Worm (Caenorhabditis elegans) whole organism, young adult: ENCODE data around the gene flwr-1.
A peak's percentile ranks its signal among the peaks of the same experiment; 100 is the strongest.

Experiments
- B0035.1 ChIP-seq: sonication (generic microtip); optimal IDR thresholded peaks from 2 replicates; lab custom pipeline; 2016; ENCODE audit warnings: missing genetic modification characterization, mild to moderate bottlenecking, missing compliant biosample characterization, missing genotype, missing genetic modification reagents
- C17E4.6 ChIP-seq: fragments of 200-800 bp; sonication (Bioruptor generic); IDR thresholded peaks from 2 replicates; pipeline ENCODE4 v1.3.6; 2022; ENCODE audit warnings: missing genetic modification reagents, missing genetic modification characterization, missing compliant biosample characterization
- D2030.7 ChIP-seq: fragments of 200-800 bp; sonication (Bioruptor generic); IDR thresholded peaks from 2 replicates; pipeline ENCODE4 v1.3.6; 2022; ENCODE audit warnings: missing genetic modification reagents, missing genetic modification characterization, missing compliant biosample characterization
- F39B2.1 ChIP-seq: fragments of 200-800 bp; sonication (Bioruptor generic); IDR thresholded peaks from 2 replicates; pipeline ENCODE4 v1.3.6; 2022; ENCODE audit warnings: missing genetic modification reagents, missing genetic modification characterization, missing compliant biosample characterization
- F57A8.1 ChIP-seq: fragments of 200-800 bp; sonication (Bioruptor generic); optimal IDR thresholded peaks from 2 replicates; lab custom pipeline; 2018; ENCODE audit warnings: mild to moderate bottlenecking, missing genetic modification characterization, moderate library complexity, missing compliant biosample characterization
- K12H6.12 ChIP-seq: fragments of 200-800 bp; sonication (Bioruptor generic); optimal IDR thresholded peaks from 2 replicates; lab custom pipeline; 2018; ENCODE audit warnings: mild to moderate bottlenecking, missing genetic modification characterization, missing compliant biosample characterization
- T07F8.4 ChIP-seq: sonication (generic microtip); optimal IDR thresholded peaks from 2 replicates; lab custom pipeline; 2016; ENCODE audit warnings: mild to moderate bottlenecking, missing genetic modification characterization, moderate library complexity, missing compliant biosample characterization
- ZK185.1 ChIP-seq: sonication (generic microtip); optimal IDR thresholded peaks from 2 replicates; lab custom pipeline; 2016; ENCODE audit warnings: mild to moderate bottlenecking, missing genetic modification characterization, missing compliant biosample characterization; ENCODE audit not compliant: poor library complexity, severe bottlenecking
- akir-1 ChIP-seq: fragments of 200-800 bp; sonication (Bioruptor generic); optimal IDR thresholded peaks from 2 replicates; lab custom pipeline; 2018; ENCODE audit warnings: mild to moderate bottlenecking, missing genetic modification characterization, moderate library complexity, missing compliant biosample characterization
- atf-7 ChIP-seq: sonication (generic microtip); optimal IDR thresholded peaks from 2 replicates; lab custom pipeline; 2017; ENCODE audit warnings: mild to moderate bottlenecking, missing genetic modification characterization, missing compliant biosample characterization
- attf-3 ChIP-seq: fragments of 200-800 bp; sonication (Bioruptor generic); conservative IDR thresholded peaks from 2 replicates; pipeline ENCODE4 v1.3.6; 2022; ENCODE audit warnings: missing genetic modification reagents, missing genetic modification characterization, missing compliant biosample characterization
- cebp-1 ChIP-seq, 2 experiments: fragments of 200-800 bp in 1 of 2; sonication (Bioruptor generic) in 1 of 2; sonication (generic microtip) in 1 of 2; IDR thresholded peaks in 1 of 2; optimal IDR thresholded peaks in 1 of 2; 2 replicates each; pipeline versions ENCODE4 v1.3.6 to Lab custom; 2017 to 2022; ENCODE audit warnings: missing compliant biosample characterization in 2 of 2, missing genetic modification characterization in 2 of 2, mild to moderate bottlenecking in 1 of 2, missing genetic modification reagents in 1 of 2, moderate library complexity in 1 of 2
- ceh-27 ChIP-seq: fragments of 200-800 bp; sonication (Bioruptor generic); optimal IDR thresholded peaks from 2 replicates; lab custom pipeline; 2018; ENCODE audit warnings: mild to moderate bottlenecking, missing genetic modification characterization, moderate library complexity, missing compliant biosample characterization
- ceh-40 ChIP-seq: fragments of 200-800 bp; sonication (Bioruptor generic); IDR thresholded peaks from 2 replicates; pipeline ENCODE4 v1.3.6; 2022; ENCODE audit warnings: missing genetic modification characterization, missing compliant biosample characterization
- dox-1 ChIP-seq: fragments of 200-800 bp; sonication (Bioruptor generic); IDR thresholded peaks from 2 replicates; pipeline ENCODE4 v1.3.6; 2022; ENCODE audit warnings: missing genetic modification reagents, missing genetic modification characterization, missing compliant biosample characterization
- ekl-4 ChIP-seq: fragments of 200-800 bp; sonication (Bioruptor generic); IDR thresholded peaks from 2 replicates; pipeline ENCODE4 v1.3.6; 2022; ENCODE audit warnings: missing genetic modification reagents, missing genetic modification characterization, missing compliant biosample characterization
- gei-17 ChIP-seq: fragments of 200-800 bp; sonication (Bioruptor generic); optimal IDR thresholded peaks from 2 replicates; lab custom pipeline; 2018; ENCODE audit warnings: mild to moderate bottlenecking, missing genetic modification characterization, missing compliant biosample characterization
- hmg-1.2 ChIP-seq: fragments of 200-800 bp; sonication (Bioruptor generic); IDR thresholded peaks from 2 replicates; pipeline ENCODE4 v1.3.6; 2022; ENCODE audit warnings: missing genetic modification reagents, missing genetic modification characterization, missing compliant biosample characterization
- hmg-20 ChIP-seq: fragments of 200-800 bp; sonication (Bioruptor generic); IDR thresholded peaks from 2 replicates; pipeline ENCODE4 v1.3.6; 2022; ENCODE audit warnings: missing genetic modification reagents, missing genetic modification characterization, missing compliant biosample characterization
- hrde-1 ChIP-seq: sonication (generic microtip); optimal IDR thresholded peaks from 2 replicates; lab custom pipeline; 2016; ENCODE audit warnings: missing genetic modification characterization, mild to moderate bottlenecking, missing compliant biosample characterization, moderate library complexity, missing genotype, missing genetic modification reagents, borderline replicate concordance
- hsf-1 ChIP-seq: fragments of 200-800 bp; sonication (Bioruptor generic); IDR thresholded peaks from 2 replicates; pipeline ENCODE4 v1.3.6; 2022; ENCODE audit warnings: missing genetic modification reagents, missing genetic modification characterization, missing compliant biosample characterization
- let-607 ChIP-seq, 2 experiments: fragments of 200-800 bp in 1 of 2; sonication (Bioruptor generic) in 1 of 2; sonication (generic microtip) in 1 of 2; optimal IDR thresholded peaks; 2 replicates each; lab custom pipeline; 2016 to 2018; ENCODE audit warnings: mild to moderate bottlenecking in 2 of 2, missing compliant biosample characterization in 2 of 2, missing genetic modification characterization in 2 of 2, moderate library complexity in 2 of 2, missing genotype in 1 of 2
- lsy-27 ChIP-seq: sonication (generic microtip); optimal IDR thresholded peaks from 2 replicates; lab custom pipeline; 2017; ENCODE audit warnings: missing genetic modification characterization, mild to moderate bottlenecking, missing compliant biosample characterization, antibody characterized with exemption, missing genotype, borderline replicate concordance; ENCODE audit not compliant: insufficient read depth
- mcd-1 ChIP-seq: fragments of 200-800 bp; sonication (Bioruptor generic); IDR thresholded peaks from 2 replicates; pipeline ENCODE4 v1.3.6; 2022; ENCODE audit warnings: missing genetic modification reagents, missing genetic modification characterization, missing compliant biosample characterization
- mes-4 ChIP-seq: sonication (generic microtip); optimal IDR thresholded peaks from 2 replicates; lab custom pipeline; 2016; ENCODE audit warnings: missing genotype, missing genetic modification characterization, missing compliant biosample characterization
- nfya-2 ChIP-seq: fragments of 200-800 bp; sonication (Bioruptor generic); IDR thresholded peaks from 2 replicates; pipeline ENCODE4 v1.3.6; 2022; ENCODE audit warnings: missing genetic modification reagents, missing genetic modification characterization, missing compliant biosample characterization
- nhr-120 ChIP-seq: fragments of 200-800 bp; sonication (Bioruptor generic); IDR thresholded peaks from 2 replicates; pipeline ENCODE4 v1.3.6; 2022; ENCODE audit warnings: missing genetic modification characterization, missing compliant biosample characterization
- nhr-179 ChIP-seq: sonication (generic microtip); optimal IDR thresholded peaks from 2 replicates; lab custom pipeline; 2016; ENCODE audit warnings: mild to moderate bottlenecking, missing genetic modification characterization, missing compliant biosample characterization
- nhr-27 ChIP-seq: fragments of 200-800 bp; sonication (Bioruptor generic); optimal IDR thresholded peaks from 2 replicates; lab custom pipeline; 2018; ENCODE audit warnings: mild to moderate bottlenecking, missing genetic modification characterization, moderate library complexity, missing compliant biosample characterization
- nhr-80 ChIP-seq: sonication (generic microtip); optimal IDR thresholded peaks from 2 replicates; lab custom pipeline; 2016; ENCODE audit warnings: missing genetic modification characterization, missing compliant biosample characterization
- nhr-90 ChIP-seq: sonication (generic microtip); optimal IDR thresholded peaks from 2 replicates; lab custom pipeline; 2016; ENCODE audit warnings: missing genotype, mild to moderate bottlenecking, missing genetic modification characterization, missing compliant biosample characterization
- rcor-1 ChIP-seq: fragments of 200-800 bp; sonication (Bioruptor generic); IDR thresholded peaks from 2 replicates; pipeline ENCODE4 v1.3.6; 2022; ENCODE audit warnings: missing genetic modification reagents, missing genetic modification characterization, missing compliant biosample characterization
- rec-8 ChIP-seq, 2 experiments: sonication (generic microtip); optimal IDR thresholded peaks; 2 replicates each; lab custom pipeline; 2016; ENCODE audit warnings: mild to moderate bottlenecking in 2 of 2, missing genetic modification characterization in 2 of 2, missing genetic modification reagents in 2 of 2, missing genotype in 2 of 2, missing biosample characterization in 1 of 2, missing compliant biosample characterization in 1 of 2, moderate library complexity in 1 of 2
- snpc-1.1 ChIP-seq: sonication (generic microtip); optimal IDR thresholded peaks from 2 replicates; lab custom pipeline; 2017; ENCODE audit warnings: missing genetic modification characterization, mild to moderate bottlenecking, missing compliant biosample characterization, antibody characterized with exemption, moderate library complexity, missing genotype, missing genetic modification reagents; ENCODE audit not compliant: insufficient read depth
- snpc-3.4 ChIP-seq: sonication (generic microtip); optimal IDR thresholded peaks from 2 replicates; lab custom pipeline; 2017; ENCODE audit warnings: missing genetic modification characterization, mild to moderate bottlenecking, missing compliant biosample characterization, antibody characterized with exemption, moderate library complexity, missing genotype, missing genetic modification reagents
- snpc-4 ChIP-seq, 5 experiments: fragments of 150-350 bp in 1 of 5; sonication (generic microtip) in 4 of 5; optimal IDR thresholded peaks; 2 replicates each; lab custom pipeline; 2014 to 2018; ENCODE audit warnings: missing genetic modification characterization in 5 of 5, missing biosample characterization in 3 of 5, antibody characterized with exemption in 2 of 5, mild to moderate bottlenecking in 2 of 5, missing compliant biosample characterization in 2 of 5, missing genotype in 2 of 5, moderate library complexity in 2 of 5, missing genetic modification reagents in 1 of 5
- unc-130 ChIP-seq: sonication (generic microtip); optimal IDR thresholded peaks from 2 replicates; lab custom pipeline; 2016; ENCODE audit warnings: missing genetic modification reagents, missing genetic modification characterization, missing compliant biosample characterization
- unc-62 ChIP-seq: fragments of 150-350 bp; optimal IDR thresholded peaks from 2 replicates; lab custom pipeline; 2014; ENCODE audit warnings: missing biosample characterization, missing genetic modification reagents, missing genetic modification characterization
- zim-3 ChIP-seq: sonication (generic microtip); optimal IDR thresholded peaks from 2 replicates; lab custom pipeline; 2017; ENCODE audit warnings: mild to moderate bottlenecking, missing genetic modification characterization, moderate library complexity, missing compliant biosample characterization
- ztf-18 ChIP-seq: sonication (generic microtip); optimal IDR thresholded peaks from 2 replicates; lab custom pipeline; 2016; ENCODE audit warnings: missing genotype, mild to moderate bottlenecking, missing genetic modification characterization, missing compliant biosample characterization
- ztf-22 ChIP-seq: fragments of 200-800 bp; sonication (Bioruptor generic); optimal IDR thresholded peaks from 2 replicates; lab custom pipeline; 2018; ENCODE audit warnings: mild to moderate bottlenecking, missing genetic modification characterization, moderate library complexity, missing compliant biosample characterization
- ztf-25 ChIP-seq: fragments of 200-800 bp; sonication (Bioruptor generic); IDR thresholded peaks from 2 replicates; pipeline ENCODE4 v1.3.6; 2022; ENCODE audit warnings: missing genetic modification reagents, missing genetic modification characterization, missing compliant biosample characterization
- ztf-3 ChIP-seq: fragments of 200-800 bp; sonication (Bioruptor generic); optimal IDR thresholded peaks from 2 replicates; lab custom pipeline; 2018; ENCODE audit warnings: mild to moderate bottlenecking, missing genetic modification characterization, missing compliant biosample characterization

The flwr-1 gene

ce11 chrX:14978756-14979155 lies 8.7 kb upstream of the flwr-1 start (continued):
- TF ChIP-seq snpc-4 (GFP tag; optimal IDR thresholded peaks at IDR 0.05; lab: Kevin White, UChicago) (no peak), snpc-4 (tag; optimal IDR thresholded peaks at IDR 0.05; lab: Kevin White, UChicago) (peak in 1 of 4 experiments; percentile 23), atf-7 (no peak), ceh-27 (GFP tag; lab: Kevin White, UChicago) (no peak), ztf-3 (no peak), ZK185.1 (tag; lab: Kevin White, UChicago) (peak; percentile 47), mes-4 (tag; lab: Kevin White, UChicago) (no peak), lsy-27 (tag; lab: Kevin White, UChicago) (no peak), rcor-1 (no peak), D2030.7 (GFP tag; lab: Robert Waterston, UW) (no peak), F39B2.1 (GFP tag; lab: Robert Waterston, UW) (no peak), cebp-1 (GFP tag; IDR thresholded peaks at IDR 0.05; lab: Robert Waterston, UW) (no peak), cebp-1 (tag; optimal IDR thresholded peaks at IDR 0.05; lab: Kevin White, UChicago) (peak; percentile 49), nfya-2 (GFP tag; lab: Robert Waterston, UW) (no peak), snpc-3.4 (tag; lab: Kevin White, UChicago) (no peak), attf-3 (GFP tag; lab: Robert Waterston, UW) (no peak), gei-17 (GFP tag; lab: Kevin White, UChicago) (no peak), K12H6.12 (no peak), mcd-1 (GFP tag; lab: Robert Waterston, UW) (no peak), ztf-18 (tag; lab: Kevin White, UChicago) (no peak), F57A8.1 (GFP tag; lab: Kevin White, UChicago) (no peak)
- TF ChIP-seq, all 124 proteins: peak for 11

- TF ChIP-seq ztf-22 (GFP tag; lab: Kevin White, UChicago): no peak
- peak; percentile 47 for TF ChIP-seq hrde-1 (tag; lab: Kevin White, UChicago)
- no peak for TF ChIP-seq nhr-120 (GFP tag; lab: Robert Waterston, UW)
- TF ChIP-seq hmg-1.2 (GFP tag; lab: Robert Waterston, UW): peak; percentile 35
- TF ChIP-seq B0035.1 (tag; lab: Kevin White, UChicago): no peak
- TF ChIP-seq ekl-4 (GFP tag; lab: Robert Waterston, UW): no peak
- no peak for TF ChIP-seq snpc-1.1 (tag; lab: Kevin White, UChicago)
- no peak for TF ChIP-seq mes-4 (tag; lab: Kevin White, UChicago)
- TF ChIP-seq hmg-20: no peak
- no peak for TF ChIP-seq let-607 (tag; optimal IDR thresholded peaks at IDR 0.05; lab: Kevin White, UChicago)
- no peak for TF ChIP-seq C17E4.6
- TF ChIP-seq F39B2.1 (GFP tag; lab: Robert Waterston, UW): no peak
- no peak for TF ChIP-seq T07F8.4 (tag; lab: Kevin White, UChicago)
- TF ChIP-seq nhr-90 (tag; lab: Kevin White, UChicago): no peak
- TF ChIP-seq rec-8 (tag; optimal IDR thresholded peaks at IDR 0.05; lab: Kevin White, UChicago): no peak
- TF ChIP-seq unc-130 (GFP tag; lab: Kevin White, UChicago): no peak
- TF ChIP-seq gei-17 (GFP tag; lab: Kevin White, UChicago): no peak
- peak; percentile 62 for TF ChIP-seq snpc-4 (GFP tag; optimal IDR thresholded peaks at IDR 0.05; lab: Kevin White, UChicago)
- peak in 1 of 4 experiments; percentile 54 for TF ChIP-seq snpc-4 (tag; optimal IDR thresholded peaks at IDR 0.05; lab: Kevin White, UChicago)
- TF ChIP-seq unc-62 (GFP tag; lab: Kevin White, UChicago): no peak
- no peak for TF ChIP-seq nhr-27 (tag; lab: Kevin White, UChicago)
- no peak for TF ChIP-seq nhr-179 (tag; lab: Kevin White, UChicago)
- 0 out of 2 replicates have a peak, but pooled peaks have one; percentile 21 for TF ChIP-seq hsf-1
- no peak for TF ChIP-seq ztf-25 (GFP tag; lab: Robert Waterston, UW)
- TF ChIP-seq rcor-1: no peak
- TF ChIP-seq dox-1: no peak
- no peak for TF ChIP-seq nhr-80 (tag; lab: Kevin White, UChicago)
- no peak for TF ChIP-seq akir-1 (GFP tag; lab: Kevin White, UChicago)
- TF ChIP-seq zim-3 (tag; lab: Kevin White, UChicago): no peak
- TF ChIP-seq ceh-40: no peak
These were observed 6.9 kb upstream of the flwr-1 start for ce11 chrX:14976840-14977534.
